Fruit fly (Drosophila melanogaster): ENCODE results near the gene CG43115.
A peak's percentile ranks its signal among the peaks of the same experiment; 100 is the strongest.

Gene CG43115

dm6 chrX:6037180-6037946 is 28.9 kb downstream of the CG43115 start, which contains the start of the genes rux and MCTS1 (continued):
- TF ChIP-seq pb (GFP tag; optimal IDR thresholded peaks at IDR 0.05) = no peak
- TF ChIP-seq nerfin-2 (GFP tag; IDR thresholded peaks at IDR 0.05; ENCODE audit: partially characterized antibody) = peak; percentile 92
- no peak for TF ChIP-seq CG43689 (GFP tag; IDR thresholded peaks at IDR 0.05)
- TF ChIP-seq ATbp (GFP tag; optimal IDR thresholded peaks at IDR 0.05) = no peak
- TF ChIP-seq ERR (GFP tag; optimal IDR thresholded peaks at IDR 0.05) = no peak
- TF ChIP-seq Sox100B (GFP tag; optimal IDR thresholded peaks at IDR 0.05) = no peak
- TF ChIP-seq CG18011 (GFP tag; optimal IDR thresholded peaks at IDR 0.05) = peak; percentile 49
- no peak for TF ChIP-seq Xrp1 (GFP tag; IDR thresholded peaks at IDR 0.05)
- peak; percentile 6 for TF ChIP-seq CG7556 (GFP tag; optimal IDR thresholded peaks at IDR 0.05)
- TF ChIP-seq CG17186 (GFP tag; optimal IDR thresholded peaks at IDR 0.05) = peak; percentile 42
- TF ChIP-seq sens (GFP tag) = peak; percentile 88
- TF ChIP-seq bcd (GFP tag; optimal IDR thresholded peaks at IDR 0.05) = peak; percentile 31
- TF ChIP-seq Trl (optimal IDR thresholded peaks at IDR 0.05) = no peak
- TF ChIP-seq Trl (GFP tag; optimal IDR thresholded peaks at IDR 0.05) = peak; percentile 39
- TF ChIP-seq pros (GFP tag; optimal IDR thresholded peaks at IDR 0.05) = no peak
- no peak for TF ChIP-seq ken (GFP tag; IDR thresholded peaks at IDR 0.05)
- peak; percentile 52 for TF ChIP-seq CoRest (tag; optimal IDR thresholded peaks at IDR 0.05)
- TF ChIP-seq Opbp (GFP tag; IDR thresholded peaks at IDR 0.05; ENCODE audit: partially characterized antibody) = peak; percentile 90
- TF ChIP-seq Taf1 (GFP tag; IDR thresholded peaks at IDR 0.05) = no peak
- TF ChIP-seq Atf-2 (GFP tag; optimal IDR thresholded peaks at IDR 0.05) = no peak
- TF ChIP-seq Pdp1 (GFP tag; optimal IDR thresholded peaks at IDR 0.05) = peak; percentile 29 to 53
- TF ChIP-seq stwl (tag; optimal IDR thresholded peaks at IDR 0.05) = peak; percentile 51
- TF ChIP-seq oc (tag; optimal IDR thresholded peaks at IDR 0.05) = no peak
- peak; percentile 8; the same call in 1 of the 3 replicates for TF ChIP-seq Mrtf (GFP tag; IDR thresholded peaks at IDR 0.05)
- TF ChIP-seq twi (tag; optimal IDR thresholded peaks at IDR 0.05) = no peak
- TF ChIP-seq salm (tag; optimal IDR thresholded peaks at IDR 0.05) = no peak
- TF ChIP-seq zfh1 (GFP tag; IDR thresholded peaks at IDR 0.05) = no peak
- TF ChIP-seq CG6254 (GFP tag; optimal IDR thresholded peaks at IDR 0.05) = no peak
- no peak for TF ChIP-seq aop (GFP tag; IDR thresholded peaks at IDR 0.05)
- no peak for TF ChIP-seq gce (GFP tag; IDR thresholded peaks at IDR 0.05)
- TF ChIP-seq gcm2 (GFP tag; optimal IDR thresholded peaks at IDR 0.05) = no peak
- TF ChIP-seq nmo (GFP tag; optimal IDR thresholded peaks at IDR 0.05) = peak; percentile 64
- peak; percentile 97 for TF ChIP-seq BEAF-32 (GFP tag; optimal IDR thresholded peaks at IDR 0.05)
- no peak for TF ChIP-seq sc (optimal IDR thresholded peaks at IDR 0.05)
- no peak for TF ChIP-seq sc (GFP tag; optimal IDR thresholded peaks at IDR 0.05)
- TF ChIP-seq Myb (GFP tag; optimal IDR thresholded peaks at IDR 0.05) = peak; percentile 1
- TF ChIP-seq CG1529 (GFP tag; optimal IDR thresholded peaks at IDR 0.05) = no peak
- TF ChIP-seq Dll (GFP tag; IDR thresholded peaks at IDR 0.05; ENCODE audit: partially characterized antibody) = peak; percentile 97
- TF ChIP-seq CG14710 (tag; optimal IDR thresholded peaks at IDR 0.05) = peak; percentile 55
- TF ChIP-seq Bdp1 (GFP tag; optimal IDR thresholded peaks at IDR 0.05) = no peak
- no peak for TF ChIP-seq CG15479 (GFP tag; optimal IDR thresholded peaks at IDR 0.05)
- no peak for TF ChIP-seq CG8388 (GFP tag; optimal IDR thresholded peaks at IDR 0.05)
- TF ChIP-seq Gug (GFP tag; IDR thresholded peaks at IDR 0.05) = peak; percentile 56; the same call in 2 of the 4 replicates
- no peak for TF ChIP-seq Drgx (GFP tag; IDR thresholded peaks at IDR 0.05)
- peak; percentile 14 for TF ChIP-seq CG15514 (GFP tag; optimal IDR thresholded peaks at IDR 0.05)
- peak; percentile 31 for TF ChIP-seq crc (GFP tag; optimal IDR thresholded peaks at IDR 0.05)
- peak; percentile 37 for TF ChIP-seq Ptx1 (GFP tag; IDR thresholded peaks at IDR 0.05)
- no peak for TF ChIP-seq Fer1 (GFP tag; optimal IDR thresholded peaks at IDR 0.05)
- peak; percentile 31 for TF ChIP-seq sug (tag; optimal IDR thresholded peaks at IDR 0.05)
- TF ChIP-seq CG3281 (GFP tag; optimal IDR thresholded peaks at IDR 0.05) = no peak

Data from whole organism, embryonic.